Worm (Caenorhabditis elegans): ENCODE data around the gene tmem-258.

The tmem-258 gene

DNA sequence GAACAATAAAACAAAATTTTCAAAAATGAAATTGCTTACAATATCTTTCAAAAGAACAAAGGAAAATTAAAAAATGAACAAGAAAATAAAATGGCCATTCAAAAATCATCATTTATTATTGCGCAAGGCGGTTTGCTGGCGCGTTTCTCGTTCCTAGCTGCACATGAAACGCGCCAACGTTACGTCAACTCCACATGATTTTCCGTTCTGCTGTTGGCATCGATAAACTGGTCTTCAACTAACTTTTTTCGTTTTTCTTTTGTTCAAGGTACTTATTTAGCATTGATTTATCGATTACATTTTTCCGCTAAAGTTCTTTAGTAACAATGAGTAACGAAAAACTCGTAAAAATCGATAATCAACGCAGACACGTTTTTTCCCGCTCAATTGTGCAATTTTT, 2.6 kb upstream of the tmem-258 start, which contains the start of the genes Y57E12AL.6 and Y57E12AL.1 (continued):
- TF ChIP-seq F16B12.6 (tag; optimal IDR thresholded peaks at IDR 0.05): peak; percentile 41
- peak; percentile 96 for TF ChIP-seq skn-1 (tag; optimal IDR thresholded peaks at IDR 0.05)
- no peak for TF ChIP-seq zag-1 (tag; optimal IDR thresholded peaks at IDR 0.05)
- peak; percentile 43 for TF ChIP-seq ztf-4 (tag; optimal IDR thresholded peaks at IDR 0.05)
- no peak for TF ChIP-seq C04F5.9 (tag; optimal IDR thresholded peaks at IDR 0.05)
- peak; percentile 25 for TF ChIP-seq jun-1 (tag; optimal IDR thresholded peaks at IDR 0.05)
- peak; percentile 89 for TF ChIP-seq snpc-4 (tag; optimal IDR thresholded peaks at IDR 0.05)
- TF ChIP-seq ces-1 (GFP tag; optimal IDR thresholded peaks at IDR 0.05): no peak
- peak in 2 of 6 experiments; percentile 75 to 94 for TF ChIP-seq elt-3 (tag; optimal IDR thresholded peaks at IDR 0.05)
- TF ChIP-seq fkh-10 (GFP tag; optimal IDR thresholded peaks at IDR 0.05): peak; percentile 30

DNA sequence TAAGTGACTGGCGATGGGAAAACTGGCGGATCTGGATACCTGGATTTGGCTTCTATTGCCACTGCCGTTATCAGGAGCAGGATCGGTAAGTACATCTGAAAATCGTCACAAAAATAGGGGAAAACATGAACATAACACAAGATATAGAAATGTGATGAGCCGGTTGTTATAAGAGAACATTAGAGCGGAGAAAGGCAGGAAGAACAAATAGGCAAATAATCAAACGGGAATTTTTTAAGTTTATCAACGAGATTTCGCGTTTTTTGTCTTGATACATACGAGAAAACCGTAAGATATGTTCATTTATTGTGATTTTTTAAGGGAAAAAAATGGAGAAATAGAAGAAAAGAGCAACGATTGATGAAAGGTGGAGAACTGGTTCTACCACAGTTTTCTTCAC, 2.3 kb downstream of the tmem-258 start, which contains the start of gene Y57E12AR.1:
TSS of gene Y57E12AR.1 (minus strand) at position 101 of the 400 bp plus-strand sequence.
- no peak for TF ChIP-seq ztf-4 (tag; optimal IDR thresholded peaks at IDR 0.05)
- no peak for TF ChIP-seq unc-62 (GFP tag; optimal IDR thresholded peaks at IDR 0.05)
- TF ChIP-seq nhr-12 (tag; optimal IDR thresholded peaks at IDR 0.05): no peak
- no peak for TF ChIP-seq lsy-2 (tag; optimal IDR thresholded peaks at IDR 0.05)
- no peak for TF ChIP-seq blmp-1 (tag; optimal IDR thresholded peaks at IDR 0.05)
- no peak for TF ChIP-seq ceh-82 (tag; optimal IDR thresholded peaks at IDR 0.05)
- no peak for TF ChIP-seq jun-1 (tag; optimal IDR thresholded peaks at IDR 0.05)
- no peak for TF ChIP-seq ztf-11 (tag; optimal IDR thresholded peaks at IDR 0.05)
- no peak for TF ChIP-seq pag-3 (tag; optimal IDR thresholded peaks at IDR 0.05; ENCODE audit: borderline replicate concordance, insufficient read depth)
- no peak for TF ChIP-seq unc-130 (tag; optimal IDR thresholded peaks at IDR 0.05)
- TF ChIP-seq elt-3 (tag; optimal IDR thresholded peaks at IDR 0.05): no peak
- no peak for TF ChIP-seq nhr-76 (tag; optimal IDR thresholded peaks at IDR 0.05)
- no peak for TF ChIP-seq nhr-19 (GFP tag; conservative IDR thresholded peaks at IDR 0.05)
- TF ChIP-seq unc-98 (GFP tag; IDR thresholded peaks at IDR 0.05): no peak
- no peak for TF ChIP-seq egl-27 (tag; optimal IDR thresholded peaks at IDR 0.05)
- no peak for TF ChIP-seq elt-2 (tag; optimal IDR thresholded peaks at IDR 0.05)
- no peak for TF ChIP-seq snpc-4 (tag; optimal IDR thresholded peaks at IDR 0.05)
- no peak for TF ChIP-seq isw-1 (GFP tag; IDR thresholded peaks at IDR 0.05)
- no peak for TF ChIP-seq nhr-47 (tag; optimal IDR thresholded peaks at IDR 0.05)

DNA sequence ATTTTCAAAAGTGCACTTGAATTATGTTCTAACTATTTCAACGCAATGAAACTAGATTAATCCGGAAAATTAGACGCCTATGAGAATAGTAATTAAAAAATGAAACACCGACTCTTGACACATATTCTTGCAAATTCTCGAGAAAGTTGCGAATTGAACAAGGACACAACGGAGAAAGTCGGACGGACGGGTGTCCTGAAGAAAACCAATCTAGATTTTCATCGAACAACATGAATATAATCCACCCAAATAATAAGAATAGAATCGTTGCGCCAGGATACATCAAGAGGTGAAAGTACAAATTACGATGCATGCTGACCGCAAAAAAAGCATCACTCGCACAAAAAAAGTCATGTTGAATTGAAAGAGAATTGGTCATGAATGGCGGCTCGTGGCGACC, 5.9 kb downstream of the tmem-258 start:
- TF ChIP-seq blmp-1 (tag; optimal IDR thresholded peaks at IDR 0.05) (peak; percentile 82), ztf-4 (tag; optimal IDR thresholded peaks at IDR 0.05) (no peak)

DNA sequence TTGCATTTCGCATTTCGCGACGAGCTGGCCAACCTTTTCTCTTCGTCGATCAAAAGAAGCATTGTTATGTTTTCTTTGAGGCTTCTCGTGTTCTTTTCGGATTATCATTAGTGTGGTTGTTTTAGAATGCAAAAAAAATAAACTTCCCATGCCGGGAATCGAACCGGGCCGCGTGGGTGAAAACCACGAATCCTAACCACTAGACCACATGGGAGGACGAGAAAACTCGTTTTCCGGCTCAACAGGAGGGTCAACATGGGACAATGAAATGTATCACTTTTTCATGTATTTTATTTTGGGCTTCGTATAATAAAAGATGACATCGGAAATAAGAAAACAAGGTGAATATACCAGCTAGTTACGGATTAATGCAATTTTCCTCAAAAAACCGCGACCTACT, 6.6 kb downstream of the tmem-258 start:
- TF ChIP-seq efl-1 (optimal IDR thresholded peaks at IDR 0.05) (no peak), efl-1 (GFP tag; optimal IDR thresholded peaks at IDR 0.05 in 1 of 2) (peak in 1 of 2 experiments; percentile 85), ceh-63 (GFP tag; optimal IDR thresholded peaks at IDR 0.05) (no peak)

DNA sequence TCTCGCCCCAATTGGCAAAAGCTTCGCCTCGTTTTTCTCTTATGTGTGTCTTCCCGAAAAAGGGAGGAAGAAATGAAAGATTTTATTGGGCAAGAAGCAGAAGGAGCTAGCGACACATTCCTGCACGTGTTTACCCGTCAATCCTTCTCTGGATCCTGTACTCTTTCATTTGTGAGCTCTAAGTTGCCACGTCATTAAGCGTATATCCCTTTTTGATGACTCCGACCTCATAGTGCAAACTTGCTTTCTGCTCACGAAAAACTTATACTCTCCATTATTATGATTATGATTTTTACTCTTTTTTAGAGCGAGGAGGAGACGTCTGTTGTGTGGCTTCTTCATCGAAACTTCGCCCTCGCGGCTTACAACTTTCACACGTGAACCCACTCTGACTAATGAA, 9.3 kb downstream of the tmem-258 start, which contains the start of gene F27B10.1:
TSS of gene F27B10.1 (plus strand) at position 301 of the 400 bp plus-strand sequence.
- TF ChIP-seq lin-14 (GFP tag; optimal IDR thresholded peaks at IDR 0.05) (peak; percentile 4), C04F5.9 (tag; optimal IDR thresholded peaks at IDR 0.05) (no peak)

DNA sequence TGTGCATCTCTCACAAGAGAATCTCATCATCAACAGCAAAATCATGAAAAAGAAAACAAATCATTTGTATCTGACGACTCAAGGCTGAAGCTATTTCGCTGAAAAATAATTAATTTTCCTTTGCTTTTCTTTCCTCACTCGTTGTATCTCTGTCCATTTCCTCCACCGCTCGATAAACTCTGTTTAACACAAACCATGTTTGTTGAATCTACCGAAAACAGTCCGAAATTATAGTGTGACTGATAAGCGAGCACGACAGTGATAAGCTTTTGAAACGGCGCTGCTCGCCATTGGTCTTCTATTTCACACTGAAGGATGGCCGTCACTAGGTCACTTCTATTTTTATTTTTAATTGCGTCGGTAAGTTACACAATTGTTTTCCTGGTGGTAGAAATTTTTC, 12.7 kb downstream of the tmem-258 start, which contains the start of gene npa-1:
TSS of gene npa-1 (plus strand) at position 142 of the 400 bp plus-strand sequence.
- peak; percentile 48 for TF ChIP-seq pqm-1 (tag; optimal IDR thresholded peaks at IDR 0.05)
- TF ChIP-seq efl-1 (optimal IDR thresholded peaks at IDR 0.05): no peak
- TF ChIP-seq efl-1 (GFP tag; optimal IDR thresholded peaks at IDR 0.05 in 1 of 2): peak in 1 of 2 experiments; percentile 75
- TF ChIP-seq elt-2 (tag; optimal IDR thresholded peaks at IDR 0.05): peak; percentile 18
- TF ChIP-seq nhr-77 (tag; optimal IDR thresholded peaks at IDR 0.05): no peak

Data from whole organism, L1 larva.